Fruit fly (Drosophila melanogaster) whole organism, pupa: ENCODE data around the gene CG34133.

Source experiments
- CG12605 ChIP-seq: fragments of 200-800 bp; sonication (Bioruptor generic); IDR thresholded peaks from 2 replicates; pipeline ENCODE4 v1.3.6; 2022; ENCODE audit warnings: missing biosample characterization, missing genetic modification characterization
- CG15710 ChIP-seq: fragments of 200-800 bp; sonication (Bioruptor generic); optimal IDR thresholded peaks from 2 replicates; lab custom pipeline; 2018; ENCODE audit warnings: missing biosample characterization, mild to moderate bottlenecking, missing genetic modification characterization, moderate library complexity
- CG17806 ChIP-seq: fragments of 200-800 bp; sonication (Bioruptor generic); optimal IDR thresholded peaks from 2 replicates; lab custom pipeline; 2018; ENCODE audit warnings: missing biosample characterization, mild to moderate bottlenecking, missing genetic modification characterization, moderate library complexity
- CG32121 ChIP-seq: fragments of 200-800 bp; sonication (Bioruptor generic); IDR thresholded peaks from 2 replicates; pipeline ENCODE4 v1.3.6; 2022; ENCODE audit warnings: missing biosample characterization, missing genetic modification characterization
- CG34367 ChIP-seq: fragments of 200-800 bp; sonication (Bioruptor generic); optimal IDR thresholded peaks from 2 replicates; lab custom pipeline; 2018; ENCODE audit warnings: missing biosample characterization, mild to moderate bottlenecking, missing genetic modification characterization
- CG8159 ChIP-seq: fragments of 200-800 bp; sonication (Bioruptor generic); optimal IDR thresholded peaks from 3 replicates; lab custom pipeline; 2018; ENCODE audit warnings: missing biosample characterization, mild to moderate bottlenecking, missing genetic modification characterization, moderate library complexity
- CG9948 ChIP-seq: fragments of 200-800 bp; sonication (Bioruptor generic); optimal IDR thresholded peaks from 2 replicates; lab custom pipeline; 2018; ENCODE audit warnings: missing biosample characterization, mild to moderate bottlenecking, missing genetic modification characterization, moderate library complexity
- D1 ChIP-seq: fragments of 200-800 bp; sonication (Bioruptor generic); optimal IDR thresholded peaks from 2 replicates; lab custom pipeline; 2018; ENCODE audit warnings: missing biosample characterization, mild to moderate bottlenecking, missing genetic modification characterization, moderate library complexity
- EcR ChIP-seq: fragments of 200-800 bp; sonication (Bioruptor generic); optimal IDR thresholded peaks from 3 replicates; lab custom pipeline; 2019; ENCODE audit warnings: missing biosample characterization, missing genetic modification characterization, mild to moderate bottlenecking, moderate library complexity, missing genetic modification reagents
- Ets98B ChIP-seq: fragments of 200-800 bp; sonication (Bioruptor generic); IDR thresholded peaks from 2 replicates; pipeline ENCODE4 v1.3.6; 2022; ENCODE audit warnings: missing biosample characterization, missing genetic modification characterization
- Pif1A ChIP-seq: fragments of 200-800 bp; sonication (Bioruptor generic); optimal IDR thresholded peaks from 3 replicates; lab custom pipeline; 2016; ENCODE audit warnings: missing biosample characterization, missing genetic modification characterization
- Snoo ChIP-seq: fragments of 200-800 bp; sonication (Bioruptor generic); optimal IDR thresholded peaks from 3 replicates; lab custom pipeline; 2017; ENCODE audit warnings: missing biosample characterization, mild to moderate bottlenecking, missing genetic modification characterization, inconsistent platforms
- gl ChIP-seq: fragments of 200-800 bp; sonication (Bioruptor generic); optimal IDR thresholded peaks from 2 replicates; lab custom pipeline; 2018; ENCODE audit warnings: missing biosample characterization, mild to moderate bottlenecking, missing genetic modification characterization

- peak; percentile 68; the same call in 1 of the 2 replicates for TF ChIP-seq CG32121
- no peak for TF ChIP-seq D1 (tag; lab: Kevin White, UChicago)
- peak; percentile 18 for TF ChIP-seq CG9948
- TF ChIP-seq EcR (GFP tag; lab: Kevin White, UChicago): peak; percentile 68
- peak; percentile 27 for TF ChIP-seq CG34367
- TF ChIP-seq CG17806: no peak
- TF ChIP-seq Snoo (tag; lab: Kevin White, UChicago): no peak
- peak; percentile 71 for TF ChIP-seq CG12605 (GFP tag; lab: Robert Waterston, UW)
- TF ChIP-seq CG15710 (tag; lab: Kevin White, UChicago): peak; percentile 12
- TF ChIP-seq Pif1A (GFP tag; lab: Kevin White, UChicago): peak; percentile 61
- peak; percentile 85; the same call in 1 of the 2 replicates for TF ChIP-seq Ets98B
- peak; percentile 29 for TF ChIP-seq gl (tag; lab: Kevin White, UChicago)
- peak; percentile 58 for TF ChIP-seq CG8159
These were observed 7.6 kb downstream of the CG34133 start, which contains the start of gene CG31038 for dm6 chr3R:29876733-29877193.
